Fruit fly (Drosophila melanogaster): ENCODE data around the gene CG44227.

CG44227 gene

dm6 chr3R:8650741-8651140 lies 34.2 kb downstream of the CG44227 start, which contains the start of the genes Mkk4 and SLIRP2 (continued):
- TF ChIP-seq CG6654 (GFP tag; optimal IDR thresholded peaks at IDR 0.05) (peak; percentile 92), crp (GFP tag; optimal IDR thresholded peaks at IDR 0.05) (peak in 1 of 2 experiments; percentile 75), CG11398 (GFP tag; optimal IDR thresholded peaks at IDR 0.05) (peak; percentile 98), CoRest (tag; optimal IDR thresholded peaks at IDR 0.05) (peak; percentile 99), CG7745 (tag; optimal IDR thresholded peaks at IDR 0.05) (peak; percentile 80), Lim3 (GFP tag; IDR thresholded peaks at IDR 0.05) (peak; percentile 96), CG12942 (GFP tag; optimal IDR thresholded peaks at IDR 0.05) (peak; percentile 98), E2f2 (GFP tag; IDR thresholded peaks at IDR 0.05) (peak; percentile 88), CG31365 (tag; optimal IDR thresholded peaks at IDR 0.05) (peak; percentile 89), CG8359 (GFP tag; optimal IDR thresholded peaks at IDR 0.05; ENCODE audit: borderline replicate concordance) (peak; percentile 93), zen (tag; optimal IDR thresholded peaks at IDR 0.05) (peak; percentile 99), CG14710 (tag; optimal IDR thresholded peaks at IDR 0.05) (peak; percentile 98), row (GFP tag; IDR thresholded peaks at IDR 0.05) (peak; percentile 100), tio (GFP tag; optimal IDR thresholded peaks at IDR 0.05) (peak; percentile 99), CG17612 (GFP tag; IDR thresholded peaks at IDR 0.05) (peak; percentile 98), HLH54F (GFP tag; optimal IDR thresholded peaks at IDR 0.05) (peak; percentile 99), Asciz (GFP tag; optimal IDR thresholded peaks at IDR 0.05) (peak; percentile 97), PHDP (tag; optimal IDR thresholded peaks at IDR 0.05) (peak; percentile 99), CG7556 (GFP tag; optimal IDR thresholded peaks at IDR 0.05) (peak; percentile 98), Hr51 (GFP tag; optimal IDR thresholded peaks at IDR 0.05) (peak; percentile 99), CG8089 (GFP tag; optimal IDR thresholded peaks at IDR 0.05) (peak; percentile 99), dysf (GFP tag; IDR thresholded peaks at IDR 0.05) (peak; percentile 99), sr (GFP tag; IDR thresholded peaks at IDR 0.05) (peak; percentile 95), rib (GFP tag; IDR thresholded peaks at IDR 0.05) (peak; percentile 99), ftz-f1 (GFP tag; optimal IDR thresholded peaks at IDR 0.05) (peak; percentile 84), CG9609 (GFP tag; optimal IDR thresholded peaks at IDR 0.05) (peak; percentile 99), Doc3 (GFP tag; IDR thresholded peaks at IDR 0.05; ENCODE audit: partially characterized antibody) (peak; percentile 72; the same call in 2 of the 3 replicates), HmgZ (tag; optimal IDR thresholded peaks at IDR 0.05) (peak; percentile 99), E2f1 (GFP tag; IDR thresholded peaks at IDR 0.05) (peak; percentile 99), CG5245 (GFP tag; optimal IDR thresholded peaks at IDR 0.05) (peak; percentile 99), CG1792 (GFP tag; optimal IDR thresholded peaks at IDR 0.05) (peak; percentile 97), CTCF (GFP tag; optimal IDR thresholded peaks at IDR 0.05) (peak; percentile 75), CG18262 (tag; optimal IDR thresholded peaks at IDR 0.05) (peak; percentile 99), sqz (GFP tag; optimal IDR thresholded peaks at IDR 0.05) (peak; percentile 96), CG17385 (GFP tag; optimal IDR thresholded peaks at IDR 0.05) (peak; percentile 98), trem (tag; optimal IDR thresholded peaks at IDR 0.05) (peak; percentile 97), org-1 (GFP tag; optimal IDR thresholded peaks at IDR 0.05) (peak; percentile 97), ssp (GFP tag; IDR thresholded peaks at IDR 0.05) (peak; percentile 94), CG3065 (GFP tag; optimal IDR thresholded peaks at IDR 0.05) (peak; percentile 98), CG18764 (GFP tag; optimal IDR thresholded peaks at IDR 0.05) (peak; percentile 98), Neu2 (GFP tag; optimal IDR thresholded peaks at IDR 0.05; ENCODE audit: borderline replicate concordance) (peak; percentile 95), D19A (tag; optimal IDR thresholded peaks at IDR 0.05) (peak; percentile 96), CG4360 (GFP tag; IDR thresholded peaks at IDR 0.05) (peak; percentile 90), croc (GFP tag; conservative IDR thresholded peaks at IDR 0.05) (peak; percentile 98), run (tag; optimal IDR thresholded peaks at IDR 0.05) (peak; percentile 96), sim (GFP tag; IDR thresholded peaks at IDR 0.05) (peak; percentile 98), toy (GFP tag; IDR thresholded peaks at IDR 0.05) (peak; percentile 96), CG1647 (GFP tag; optimal IDR thresholded peaks at IDR 0.05) (peak; percentile 99), CG17568 (GFP tag; optimal IDR thresholded peaks at IDR 0.05) (peak; percentile 98), CG6765 (GFP tag; optimal IDR thresholded peaks at IDR 0.05) (peak; percentile 97), Tbp (GFP tag; optimal IDR thresholded peaks at IDR 0.05) (no peak)
